Worm (Caenorhabditis elegans): ENCODE results near the gene C32D5.10.

ce11 chrII:6371003-6371402, 19.2 kb upstream of the C32D5.10 start, which contains the start of gene lin-23:
- no peak for TF ChIP-seq unc-62 (GFP tag; optimal IDR thresholded peaks at IDR 0.05)
- TF ChIP-seq lin-15B (tag; optimal IDR thresholded peaks at IDR 0.05) = no peak
- no peak for TF ChIP-seq skn-1 (tag; optimal IDR thresholded peaks at IDR 0.05)
